Fruit fly (Drosophila melanogaster) whole organism, prepupa: ENCODE results near the gene CG33514.

ENCODE experiments used
- Blimp-1 ChIP-seq: fragments of 200-800 bp; sonication (Bioruptor generic); optimal IDR thresholded peaks from 3 replicates; lab custom pipeline; 2017; ENCODE audit warnings: missing biosample characterization, missing genetic modification characterization, mild to moderate bottlenecking, moderate library complexity, missing genetic modification reagents
- CG10631 ChIP-seq: fragments of 200-800 bp; sonication (Bioruptor generic); optimal IDR thresholded peaks from 2 replicates; lab custom pipeline; 2016; ENCODE audit warnings: missing biosample characterization, missing genetic modification characterization
- CG10669 ChIP-seq: fragments of 200-800 bp; sonication (Bioruptor generic); optimal IDR thresholded peaks from 3 replicates; lab custom pipeline; 2018; ENCODE audit warnings: missing biosample characterization, mild to moderate bottlenecking, missing genetic modification characterization, moderate library complexity
- CG11294 ChIP-seq: fragments of 200-800 bp; sonication (Bioruptor generic); IDR thresholded peaks from 2 replicates; pipeline ENCODE4 v1.3.6; 2022; ENCODE audit warnings: missing biosample characterization, missing genetic modification characterization
- CG11762 ChIP-seq: fragments of 200-800 bp; sonication (Bioruptor generic); optimal IDR thresholded peaks from 3 replicates; lab custom pipeline; 2016; ENCODE audit warnings: missing biosample characterization, missing genetic modification characterization; ENCODE audit not compliant: insufficient read depth
- CG11902 ChIP-seq: fragments of 200-800 bp; sonication (Bioruptor generic); optimal IDR thresholded peaks from 3 replicates; lab custom pipeline; 2016; ENCODE audit warnings: missing biosample characterization, missing genetic modification characterization
- CG15336 ChIP-seq: fragments of 200-800 bp; sonication (Bioruptor generic); IDR thresholded peaks from 2 replicates; pipeline ENCODE4 v1.3.6; 2022; ENCODE audit warnings: missing biosample characterization, missing genetic modification characterization
- CG1621 ChIP-seq: fragments of 200-800 bp; sonication (Bioruptor generic); optimal IDR thresholded peaks from 3 replicates; lab custom pipeline; 2018; ENCODE audit warnings: missing biosample characterization, mild to moderate bottlenecking, missing genetic modification characterization
- CG31627 ChIP-seq: fragments of 200-800 bp; sonication (Bioruptor generic); optimal IDR thresholded peaks from 3 replicates; lab custom pipeline; 2016; ENCODE audit warnings: missing biosample characterization, missing genetic modification characterization
- CG32006 ChIP-seq: fragments of 200-800 bp; sonication (Bioruptor generic); optimal IDR thresholded peaks from 3 replicates; lab custom pipeline; 2017; ENCODE audit warnings: missing biosample characterization, mild to moderate bottlenecking, missing genetic modification characterization
- CG3919 ChIP-seq: fragments of 200-800 bp; sonication (Bioruptor generic); optimal IDR thresholded peaks from 3 replicates; lab custom pipeline; 2016; ENCODE audit warnings: missing biosample characterization, missing genetic modification characterization
- CG6163 ChIP-seq: fragments of 200-800 bp; sonication (Bioruptor generic); IDR thresholded peaks from 3 replicates; pipeline ENCODE4 v1.3.6; 2022; ENCODE audit warnings: missing biosample characterization, missing genetic modification characterization
- CG6276 ChIP-seq: fragments of 200-800 bp; sonication (Bioruptor generic); optimal IDR thresholded peaks from 2 replicates; lab custom pipeline; 2017; ENCODE audit warnings: missing biosample characterization, mild to moderate bottlenecking, missing genetic modification characterization
- CG6808 ChIP-seq: fragments of 200-800 bp; sonication (Bioruptor generic); optimal IDR thresholded peaks from 3 replicates; lab custom pipeline; 2017; ENCODE audit warnings: missing biosample characterization, missing genetic modification characterization, mild to moderate bottlenecking, moderate library complexity, missing genetic modification reagents
- CG6854 ChIP-seq: fragments of 200-800 bp; sonication (Bioruptor generic); optimal IDR thresholded peaks from 2 replicates; lab custom pipeline; 2017; ENCODE audit warnings: missing biosample characterization, mild to moderate bottlenecking, missing genetic modification characterization
- CG8119 ChIP-seq: fragments of 200-800 bp; sonication (Bioruptor generic); IDR thresholded peaks from 3 replicates; pipeline ENCODE4 v1.3.6; 2022; ENCODE audit warnings: missing biosample characterization, missing genetic modification characterization
- CG8319 ChIP-seq: fragments of 200-800 bp; sonication (Bioruptor generic); optimal IDR thresholded peaks from 3 replicates; lab custom pipeline; 2016; ENCODE audit warnings: missing biosample characterization, missing genetic modification characterization
- CG8632 ChIP-seq: fragments of 200-800 bp; sonication (Bioruptor generic); optimal IDR thresholded peaks from 3 replicates; lab custom pipeline; 2016; ENCODE audit warnings: missing biosample characterization, missing genetic modification characterization
- CG9139 ChIP-seq: fragments of 200-800 bp; sonication (Bioruptor generic); optimal IDR thresholded peaks from 3 replicates; lab custom pipeline; 2017; ENCODE audit warnings: missing biosample characterization, mild to moderate bottlenecking, missing genetic modification characterization
- Eip75B ChIP-seq: fragments of 200-800 bp; sonication (Bioruptor generic); optimal IDR thresholded peaks from 3 replicates; lab custom pipeline; 2016; ENCODE audit warnings: missing biosample characterization, missing genetic modification characterization
- Eip78C ChIP-seq: fragments of 200-800 bp; sonication (Bioruptor generic); peaks from one replicate; lab custom pipeline; 2016; ENCODE audit warnings: missing biosample characterization, missing genetic modification characterization
- Eip93F ChIP-seq: fragments of 200-800 bp; sonication (Bioruptor generic); optimal IDR thresholded peaks from 2 replicates; lab custom pipeline; 2016; ENCODE audit warnings: missing biosample characterization, mild to moderate bottlenecking, missing genetic modification characterization
- Ets21C ChIP-seq: fragments of 200-800 bp; sonication (Bioruptor generic); optimal IDR thresholded peaks from 3 replicates; lab custom pipeline; 2016; ENCODE audit warnings: missing biosample characterization, missing genetic modification characterization
- Gug ChIP-seq: fragments of 200-800 bp; sonication (Bioruptor generic); IDR thresholded peaks from 2 replicates; pipeline ENCODE4 v1.3.6; 2022; ENCODE audit warnings: missing biosample characterization, missing genetic modification characterization
- Hr39 ChIP-seq: fragments of 200-800 bp; sonication (Bioruptor generic); optimal IDR thresholded peaks from 2 replicates; lab custom pipeline; 2016; ENCODE audit warnings: missing biosample characterization, missing genetic modification characterization
- Lpt ChIP-seq: fragments of 200-800 bp; sonication (Bioruptor generic); optimal IDR thresholded peaks from 3 replicates; lab custom pipeline; 2016; ENCODE audit warnings: missing biosample characterization, missing genetic modification characterization
- Met ChIP-seq: fragments of 200-800 bp; sonication (Bioruptor generic); optimal IDR thresholded peaks from 3 replicates; lab custom pipeline; 2016; ENCODE audit warnings: missing biosample characterization, missing genetic modification characterization
- OdsH ChIP-seq: fragments of 200-800 bp; sonication (Bioruptor generic); optimal IDR thresholded peaks from 3 replicates; lab custom pipeline; 2016; ENCODE audit warnings: missing biosample characterization, missing genetic modification characterization
- Smox ChIP-seq: fragments of 200-800 bp; sonication (Bioruptor generic); optimal IDR thresholded peaks from 3 replicates; lab custom pipeline; 2016; ENCODE audit warnings: missing biosample characterization, missing genetic modification characterization
- Sox102F ChIP-seq: fragments of 200-800 bp; sonication (Bioruptor generic); optimal IDR thresholded peaks from 2 replicates; lab custom pipeline; 2016; ENCODE audit warnings: missing biosample characterization, mild to moderate bottlenecking, missing genetic modification characterization
- Sox14 ChIP-seq: fragments of 200-800 bp; sonication (Bioruptor generic); optimal IDR thresholded peaks from 3 replicates; lab custom pipeline; 2016; ENCODE audit warnings: missing biosample characterization, missing genetic modification characterization
- Sox15 ChIP-seq: fragments of 200-800 bp; sonication (Bioruptor generic); optimal IDR thresholded peaks from 3 replicates; lab custom pipeline; 2016; ENCODE audit warnings: missing biosample characterization, missing genetic modification characterization
- achi ChIP-seq: fragments of 200-800 bp; sonication (Bioruptor generic); optimal IDR thresholded peaks from 3 replicates; lab custom pipeline; 2016; ENCODE audit warnings: missing biosample characterization, missing genetic modification characterization
- acj6 ChIP-seq: fragments of 200-800 bp; sonication (Bioruptor generic); optimal IDR thresholded peaks from 3 replicates; lab custom pipeline; 2016; ENCODE audit warnings: missing biosample characterization, missing genetic modification characterization
- dac ChIP-seq: fragments of 200-800 bp; sonication (Bioruptor generic); optimal IDR thresholded peaks from 2 replicates; lab custom pipeline; 2017; ENCODE audit warnings: missing biosample characterization, mild to moderate bottlenecking, missing genetic modification characterization
- dsx ChIP-seq: fragments of 200-800 bp; optimal IDR thresholded peaks from 3 replicates; lab custom pipeline; 2019; ENCODE audit warnings: missing biosample characterization, mild to moderate bottlenecking, missing genetic modification characterization, moderate library complexity; ENCODE audit not compliant: poor library complexity, severe bottlenecking
- fd59A ChIP-seq: fragments of 200-800 bp; sonication (Bioruptor generic); optimal IDR thresholded peaks from 2 replicates; lab custom pipeline; 2017; ENCODE audit warnings: missing biosample characterization, mild to moderate bottlenecking, missing genetic modification characterization, missing genetic modification reagents
- fkh ChIP-seq: fragments of 200-800 bp; sonication (Bioruptor generic); optimal IDR thresholded peaks from 3 replicates; lab custom pipeline; 2017; ENCODE audit warnings: missing biosample characterization, mild to moderate bottlenecking, missing genetic modification characterization, moderate library complexity
- lz ChIP-seq: fragments of 200-800 bp; sonication (Bioruptor generic); optimal IDR thresholded peaks from 3 replicates; lab custom pipeline; 2016; ENCODE audit warnings: missing biosample characterization, missing genetic modification characterization
- salr ChIP-seq, 2 experiments: fragments of 200-800 bp; sonication (Bioruptor generic); optimal IDR thresholded peaks; 3 replicates each; lab custom pipeline; 2016 to 2018; ENCODE audit warnings: missing biosample characterization in 2 of 2, missing genetic modification characterization in 2 of 2, mild to moderate bottlenecking in 1 of 2
- spab ChIP-seq: fragments of 200-800 bp; sonication (Bioruptor generic); optimal IDR thresholded peaks from 2 replicates; lab custom pipeline; 2017; ENCODE audit warnings: missing biosample characterization, mild to moderate bottlenecking, missing genetic modification characterization, missing genetic modification reagents
- ss ChIP-seq, 2 experiments: fragments of 200-800 bp; sonication (Bioruptor generic); optimal IDR thresholded peaks; 2 replicates in 1 of 2; 3 replicates in 1 of 2; lab custom pipeline; 2017 to 2018; ENCODE audit warnings: mild to moderate bottlenecking in 2 of 2, missing biosample characterization in 2 of 2, missing genetic modification characterization in 2 of 2, moderate library complexity in 1 of 2
- svp ChIP-seq: fragments of 200-800 bp; sonication (Bioruptor generic); peaks from one replicate; lab custom pipeline; 2016; ENCODE audit warnings: missing biosample characterization, missing genetic modification characterization
- topi ChIP-seq: fragments of 200-800 bp; sonication (Bioruptor generic); optimal IDR thresholded peaks from 3 replicates; lab custom pipeline; 2016; ENCODE audit warnings: missing biosample characterization, missing genetic modification characterization
- vri ChIP-seq: fragments of 200-800 bp; sonication (Bioruptor generic); optimal IDR thresholded peaks from 3 replicates; lab custom pipeline; 2016; ENCODE audit warnings: missing biosample characterization, mild to moderate bottlenecking, missing genetic modification characterization

Gene CG33514

dm6 chr3L:4381529-4381928 is 16.3 kb downstream of the CG33514 start, which contains the start of gene CG32240:
Gene CG32240 (minus strand): TSS chr3L:4381629.
- TF ChIP-seq Gug (no peak), fd59A (GFP tag; lab: Kevin White, UChicago) (no peak), Eip93F (GFP tag; lab: Kevin White, UChicago) (no peak), CG11902 (no peak), CG6854 (GFP tag; lab: Kevin White, UChicago) (no peak), CG8319 (GFP tag; lab: Kevin White, UChicago) (no peak), fkh (no peak), ss (GFP tag; optimal IDR thresholded peaks at IDR 0.05; lab: Kevin White, UChicago) (no peak), CG1621 (tag; lab: Kevin White, UChicago) (no peak), CG10631 (GFP tag; lab: Kevin White, UChicago) (no peak), Sox102F (GFP tag; lab: Kevin White, UChicago) (no peak), acj6 (GFP tag; lab: Kevin White, UChicago) (no peak), Lpt (GFP tag; lab: Kevin White, UChicago) (no peak), dsx (no peak), Sox15 (no peak), CG6276 (no peak)

DNA sequence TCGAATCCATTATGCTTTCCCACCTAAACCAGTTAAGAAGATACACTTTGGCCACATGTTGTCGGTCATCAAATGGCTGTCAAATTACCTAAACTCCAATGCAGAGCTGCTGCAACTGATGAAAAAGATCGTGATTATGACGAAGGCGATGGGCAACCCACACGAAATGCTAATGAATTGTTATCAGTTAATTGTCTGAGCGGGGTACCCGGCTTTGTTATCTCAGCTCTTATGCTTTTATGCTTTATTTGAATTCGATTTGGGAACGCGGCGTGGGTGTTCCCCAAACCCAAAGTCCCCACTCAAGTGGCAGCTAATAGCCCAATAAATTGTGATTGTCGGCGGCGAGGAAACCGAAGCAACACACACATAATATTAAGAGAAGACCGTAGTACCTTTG is 17.3 kb downstream of the CG33514 start:
- no peak for TF ChIP-seq Eip78C (GFP tag; lab: Kevin White, UChicago)
- TF ChIP-seq Blimp-1 (GFP tag; lab: Kevin White, UChicago) = no peak
- TF ChIP-seq Lpt (GFP tag; lab: Kevin White, UChicago) = no peak
- no peak for TF ChIP-seq CG9139 (GFP tag; lab: Kevin White, UChicago)
- TF ChIP-seq svp (GFP tag; lab: Kevin White, UChicago) = no peak
- TF ChIP-seq Ets21C = no peak
- TF ChIP-seq Sox14 (GFP tag; lab: Kevin White, UChicago) = no peak
- TF ChIP-seq, all 60 proteins: peak for 0

DNA sequence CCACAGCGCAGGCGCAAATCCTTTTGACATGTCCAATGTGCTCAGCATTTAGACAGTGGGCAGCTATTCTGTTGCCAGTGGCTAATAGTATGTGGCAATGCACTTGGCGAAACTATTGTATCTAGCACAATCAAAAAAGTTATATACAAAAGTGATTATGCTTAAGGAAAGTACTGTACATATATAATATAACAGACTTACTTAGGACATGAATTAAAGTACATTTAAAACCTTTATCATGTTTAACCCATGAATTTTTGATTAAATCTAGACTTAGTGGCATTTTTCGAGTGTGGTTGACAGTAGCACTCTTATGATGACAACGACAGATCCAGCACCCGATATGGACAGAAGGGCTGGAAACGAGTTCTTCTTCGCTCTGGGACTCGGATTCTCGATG is 17.9 kb downstream of the CG33514 start:
- no peak for TF ChIP-seq CG6854 (GFP tag; lab: Kevin White, UChicago)
- TF ChIP-seq CG8119 = peak; percentile 48; the same call in 2 of the 3 replicates
- peak; percentile 70 for TF ChIP-seq topi
- peak; percentile 91 for TF ChIP-seq Eip78C (GFP tag; lab: Kevin White, UChicago)
- no peak for TF ChIP-seq Eip93F (GFP tag; lab: Kevin White, UChicago)
- TF ChIP-seq OdsH (GFP tag; lab: Kevin White, UChicago) = peak; percentile 61
- no peak for TF ChIP-seq CG11294 (GFP tag; lab: Robert Waterston, UW)
- no peak for TF ChIP-seq fkh
- peak; percentile 72 for TF ChIP-seq CG9139 (GFP tag; lab: Kevin White, UChicago)
- TF ChIP-seq CG11902 = peak; percentile 1
- peak; percentile 61 for TF ChIP-seq CG11762 (GFP tag; lab: Kevin White, UChicago)
- TF ChIP-seq CG8632 (GFP tag; lab: Kevin White, UChicago) = peak; percentile 30
- TF ChIP-seq CG6808 (GFP tag; lab: Kevin White, UChicago) = peak; percentile 90
- no peak for TF ChIP-seq CG6276
- TF ChIP-seq lz (GFP tag; lab: Kevin White, UChicago) = peak; percentile 34
- TF ChIP-seq CG32006 (GFP tag; lab: Kevin White, UChicago) = peak; percentile 3
- peak; percentile 92 for TF ChIP-seq CG10669 (GFP tag; lab: Kevin White, UChicago)
- peak; percentile 24 for TF ChIP-seq vri
- no peak for TF ChIP-seq Ets21C
- TF ChIP-seq CG15336 (GFP tag; lab: Robert Waterston, UW) = peak; percentile 30; the same call in 1 of the 2 replicates
- TF ChIP-seq ss (GFP tag; optimal IDR thresholded peaks at IDR 0.05; lab: Kevin White, UChicago) = peak; percentile 61 to 66
- peak; percentile 42 for TF ChIP-seq Met (GFP tag; lab: Kevin White, UChicago)
- TF ChIP-seq dac (GFP tag; lab: Kevin White, UChicago) = no peak
- no peak for TF ChIP-seq Lpt (GFP tag; lab: Kevin White, UChicago)
- peak; percentile 77 for TF ChIP-seq CG6163 (GFP tag; lab: Robert Waterston, UW)
- TF ChIP-seq CG1621 (tag; lab: Kevin White, UChicago) = peak; percentile 72
- TF ChIP-seq dsx = peak; percentile 85
- peak; percentile 39 to 50 for TF ChIP-seq salr (GFP tag; optimal IDR thresholded peaks at IDR 0.05; lab: Kevin White, UChicago)
- peak; percentile 74 for TF ChIP-seq Eip75B (GFP tag; lab: Kevin White, UChicago)
- TF ChIP-seq Smox (GFP tag; lab: Kevin White, UChicago) = peak; percentile 33
- no peak for TF ChIP-seq Gug
- TF ChIP-seq CG31627 = peak; percentile 21
- TF ChIP-seq Sox102F (GFP tag; lab: Kevin White, UChicago) = peak; percentile 29
- peak; percentile 54 for TF ChIP-seq Sox14 (GFP tag; lab: Kevin White, UChicago)
- peak; percentile 11 for TF ChIP-seq Hr39 (GFP tag; lab: Kevin White, UChicago)
- peak; percentile 92 for TF ChIP-seq spab (GFP tag; lab: Kevin White, UChicago)
- TF ChIP-seq svp (GFP tag; lab: Kevin White, UChicago) = peak; percentile 70
- peak; percentile 54 for TF ChIP-seq achi (GFP tag; lab: Kevin White, UChicago)
- TF ChIP-seq CG3919 (GFP tag; lab: Kevin White, UChicago) = peak; percentile 90
- TF ChIP-seq CG10631 (GFP tag; lab: Kevin White, UChicago) = peak; percentile 74
